Worm (Caenorhabditis elegans): Measurements from ENCODE around the gene ufd-2.

ce11 chrII:8059532-8059931 lies 3.0 kb upstream of the ufd-2 start:
- TF ChIP-seq dao-5 (tag; optimal IDR thresholded peaks at IDR 0.05) (no peak), W03F9.2 (tag; optimal IDR thresholded peaks at IDR 0.05) (no peak), him-1 (tag; optimal IDR thresholded peaks at IDR 0.05) (no peak)
